Worm (Caenorhabditis elegans) whole organism, L1 larva: ENCODE measurements around the gene C16A3.5.

ENCODE experiments used
- blmp-1 ChIP-seq: fragments of 150-350 bp; optimal IDR thresholded peaks from 2 replicates; lab custom pipeline; 2014; ENCODE audit warnings: missing biosample characterization, missing genetic modification characterization
- ceh-63 ChIP-seq: fragments of 200-800 bp; sonication (Bioruptor generic); optimal IDR thresholded peaks from 2 replicates; lab custom pipeline; 2018; ENCODE audit warnings: mild to moderate bottlenecking, missing genetic modification characterization, missing compliant biosample characterization
- ceh-90 ChIP-seq: sonication (generic microtip); optimal IDR thresholded peaks from 2 replicates; lab custom pipeline; 2016; ENCODE audit warnings: missing genetic modification characterization, missing compliant biosample characterization
- dpl-1 ChIP-seq, 3 experiments: fragments of 150-350 bp in 2 of 3; sonication (generic microtip) in 1 of 3; optimal IDR thresholded peaks; 2 replicates each; lab custom pipeline; 2014 to 2017; ENCODE audit warnings: missing biosample characterization in 3 of 3, missing genetic modification characterization in 3 of 3, missing genetic modification reagents in 3 of 3
- efl-1 ChIP-seq, 4 experiments: fragments of 150-350 bp; optimal IDR thresholded peaks in 3 of 4; peaks in 1 of 4; 1 replicate in 1 of 4; 2 replicates in 3 of 4; lab custom pipeline; 2014; ENCODE audit warnings: missing biosample characterization in 2 of 4, missing genetic modification characterization in 2 of 4, missing genetic modification reagents in 2 of 4
- egl-13 ChIP-seq: sonication (generic microtip); optimal IDR thresholded peaks from 2 replicates; lab custom pipeline; 2016; ENCODE audit warnings: missing genotype, missing genetic modification reagents, missing genetic modification characterization, missing compliant biosample characterization
- egl-27 ChIP-seq, 2 experiments: fragments of 150-350 bp in 1 of 2; sonication (generic microtip); optimal IDR thresholded peaks; 3 replicates each; lab custom pipeline; 2017 to 2018; ENCODE audit warnings: missing biosample characterization in 2 of 2, missing genetic modification characterization in 2 of 2, missing genetic modification reagents in 2 of 2
- elt-2 ChIP-seq: sonication (generic microtip); optimal IDR thresholded peaks from 2 replicates; lab custom pipeline; 2016; ENCODE audit warnings: missing genetic modification characterization, mild to moderate bottlenecking, inconsistent platforms, missing compliant biosample characterization, missing genetic modification reagents
- elt-3 ChIP-seq, 6 experiments: fragments of 150-350 bp in 1 of 6; sonication (generic microtip); optimal IDR thresholded peaks; 2 replicates each; lab custom pipeline; 2017 to 2018; ENCODE audit warnings: missing biosample characterization in 6 of 6, missing genetic modification characterization in 6 of 6, inconsistent platforms in 1 of 6
- ets-5 ChIP-seq: fragments of 200-800 bp; sonication (Bioruptor generic); IDR thresholded peaks from 2 replicates; pipeline ENCODE4 v1.3.6; 2022; ENCODE audit warnings: missing genetic modification characterization, missing compliant biosample characterization
- fkh-10 ChIP-seq: sonication (generic microtip); optimal IDR thresholded peaks from 2 replicates; lab custom pipeline; 2017; ENCODE audit warnings: missing biosample characterization, missing genetic modification reagents, missing genetic modification characterization
- fos-1 ChIP-seq: fragments of 150-350 bp; optimal IDR thresholded peaks from 2 replicates; lab custom pipeline; 2014; ENCODE audit warnings: missing biosample characterization, missing genetic modification characterization
- grh-1 ChIP-seq: fragments of 200-800 bp; sonication (Bioruptor generic); IDR thresholded peaks from 2 replicates; pipeline ENCODE4 v1.3.6; 2022; ENCODE audit warnings: missing genetic modification reagents, missing genetic modification characterization, missing compliant biosample characterization
- hpl-2 ChIP-seq: fragments of 150-350 bp; optimal IDR thresholded peaks from 2 replicates; lab custom pipeline; 2014; ENCODE audit warnings: missing biosample characterization, missing genetic modification reagents, missing genetic modification characterization
- irx-1 ChIP-seq: sonication (generic microtip); optimal IDR thresholded peaks from 2 replicates; lab custom pipeline; 2016; ENCODE audit warnings: missing genetic modification characterization, missing compliant biosample characterization
- jun-1 ChIP-seq: fragments of 150-350 bp; optimal IDR thresholded peaks from 2 replicates; lab custom pipeline; 2014; ENCODE audit warnings: missing biosample characterization, missing genetic modification reagents, missing genetic modification characterization
- lin-13 ChIP-seq: fragments of 150-350 bp; optimal IDR thresholded peaks from 2 replicates; lab custom pipeline; 2014; ENCODE audit warnings: missing biosample characterization, missing genetic modification reagents, missing genetic modification characterization
- lin-14 ChIP-seq: fragments of 200-800 bp; sonication (Bioruptor generic); optimal IDR thresholded peaks from 2 replicates; lab custom pipeline; 2018; ENCODE audit warnings: mild to moderate bottlenecking, missing genetic modification characterization, moderate library complexity, missing compliant biosample characterization
- lin-15B ChIP-seq: fragments of 150-350 bp; sonication (generic microtip); optimal IDR thresholded peaks from 3 replicates; lab custom pipeline; 2014; ENCODE audit warnings: missing biosample characterization, missing genetic modification characterization
- lin-35 ChIP-seq, 2 experiments: fragments of 150-350 bp; optimal IDR thresholded peaks; 2 replicates each; lab custom pipeline; 2014; ENCODE audit warnings: missing biosample characterization in 2 of 2, missing genetic modification characterization in 2 of 2, missing genetic modification reagents in 2 of 2
- lir-3 ChIP-seq: sonication (generic microtip); optimal IDR thresholded peaks from 2 replicates; lab custom pipeline; 2016; ENCODE audit warnings: mild to moderate bottlenecking, missing genetic modification characterization, moderate library complexity, missing compliant biosample characterization; ENCODE audit not compliant: poor library complexity
- mdl-1 ChIP-seq, 2 experiments: fragments of 150-350 bp; optimal IDR thresholded peaks; 2 replicates each; lab custom pipeline; 2014 to 2017; ENCODE audit warnings: missing biosample characterization in 2 of 2, missing genetic modification characterization in 2 of 2, inconsistent platforms in 1 of 2
- mef-2 ChIP-seq: fragments of 150-350 bp; optimal IDR thresholded peaks from 2 replicates; lab custom pipeline; 2014; ENCODE audit warnings: missing biosample characterization, missing genetic modification characterization
- nhr-11 ChIP-seq: fragments of 150-350 bp; optimal IDR thresholded peaks from 2 replicates; lab custom pipeline; 2014; ENCODE audit warnings: missing biosample characterization, missing genetic modification characterization
- nhr-19 ChIP-seq: fragments of 200-800 bp; sonication (Bioruptor generic); conservative IDR thresholded peaks from 2 replicates; pipeline ENCODE4 v1.3.6; 2022; ENCODE audit warnings: missing genetic modification characterization, missing compliant biosample characterization
- nhr-237 ChIP-seq: fragments of 150-350 bp; optimal IDR thresholded peaks from 2 replicates; lab custom pipeline; 2014; ENCODE audit warnings: missing biosample characterization, missing genetic modification characterization
- nhr-85 ChIP-seq: sonication (generic microtip); peaks from one replicate; lab custom pipeline; 2016; ENCODE audit warnings: missing genetic modification characterization, inconsistent platforms, missing compliant biosample characterization
- pag-3 ChIP-seq: sonication (generic microtip); optimal IDR thresholded peaks from 2 replicates; lab custom pipeline; 2017; ENCODE audit warnings: missing genetic modification characterization, mild to moderate bottlenecking, missing compliant biosample characterization, antibody characterized with exemption, borderline replicate concordance; ENCODE audit not compliant: insufficient read depth
- skn-1 ChIP-seq: fragments of 150-350 bp; optimal IDR thresholded peaks from 2 replicates; lab custom pipeline; 2014; ENCODE audit warnings: missing biosample characterization, missing genetic modification characterization
- snpc-4 ChIP-seq: fragments of 150-350 bp; optimal IDR thresholded peaks from 2 replicates; lab custom pipeline; 2014; ENCODE audit warnings: missing biosample characterization, missing genetic modification characterization
- sox-4 ChIP-seq: sonication (generic microtip); optimal IDR thresholded peaks from 2 replicates; lab custom pipeline; 2016; ENCODE audit warnings: missing genetic modification characterization, missing compliant biosample characterization
- sup-37 ChIP-seq: fragments of 200-800 bp; sonication (Bioruptor generic); optimal IDR thresholded peaks from 2 replicates; lab custom pipeline; 2018; ENCODE audit warnings: mild to moderate bottlenecking, missing genetic modification characterization, missing compliant biosample characterization
- unc-130 ChIP-seq: fragments of 150-350 bp; optimal IDR thresholded peaks from 2 replicates; lab custom pipeline; 2017; ENCODE audit warnings: missing biosample characterization, missing genetic modification characterization, inconsistent platforms
- unc-30 ChIP-seq: sonication (generic microtip); optimal IDR thresholded peaks from 2 replicates; lab custom pipeline; 2017; ENCODE audit warnings: missing biosample characterization, missing genetic modification characterization
- unc-62 ChIP-seq: fragments of 150-350 bp; optimal IDR thresholded peaks from 2 replicates; lab custom pipeline; 2014; ENCODE audit warnings: missing biosample characterization, missing genetic modification reagents, missing genetic modification characterization
- vab-15 ChIP-seq: sonication (generic microtip); optimal IDR thresholded peaks from 2 replicates; lab custom pipeline; 2017; ENCODE audit warnings: missing genotype, mild to moderate bottlenecking, missing genetic modification characterization, missing compliant biosample characterization
- xbp-1 ChIP-seq: sonication (generic microtip); optimal IDR thresholded peaks from 2 replicates; lab custom pipeline; 2016; ENCODE audit warnings: missing genetic modification characterization, missing compliant biosample characterization
- zip-4 ChIP-seq: fragments of 200-800 bp; sonication (Bioruptor generic); optimal IDR thresholded peaks from 2 replicates; lab custom pipeline; 2018; ENCODE audit warnings: mild to moderate bottlenecking, missing genetic modification characterization, moderate library complexity, missing compliant biosample characterization
- ztf-4 ChIP-seq: fragments of 150-350 bp; optimal IDR thresholded peaks from 2 replicates; lab custom pipeline; 2014; ENCODE audit warnings: missing biosample characterization, missing genetic modification characterization

The C16A3.5 gene

ce11 chrIII:6380472-6380871 lies at the start of gene C16A3.5:
Gene C16A3.5 (plus strand): TSS chrIII:6380772.
- TF ChIP-seq vab-15 (tag; lab: Kevin White, UChicago) (no peak), pag-3 (tag; lab: Kevin White, UChicago) (no peak), blmp-1 (tag; lab: Kevin White, UChicago) (no peak), jun-1 (tag; lab: Kevin White, UChicago) (no peak), nhr-85 (tag; lab: Kevin White, UChicago) (no peak), skn-1 (tag; lab: Kevin White, UChicago) (no peak), elt-2 (tag; lab: Kevin White, UChicago) (no peak), snpc-4 (tag; lab: Kevin White, UChicago) (no peak), zip-4 (no peak), dpl-1 (GFP tag; optimal IDR thresholded peaks at IDR 0.05; lab: Kevin White, UChicago) (no peak)
- TF ChIP-seq, all 84 proteins: peak for 0

ce11 chrIII:6331211-6331782 lies 49.3 kb upstream of the C16A3.5 start, which contains the start of gene C56G2.4:
Gene C56G2.4 (plus strand): TSS chrIII:6331732.
- no peak for TF ChIP-seq efl-1 (optimal IDR thresholded peaks at IDR 0.05; lab: Kevin White, UChicago)
- TF ChIP-seq efl-1 (GFP tag; optimal IDR thresholded peaks at IDR 0.05 in 1 of 2; lab: Kevin White, UChicago), result peak in 1 of 2 experiments; percentile 25
- no peak for TF ChIP-seq nhr-19 (GFP tag; lab: Robert Waterston, UW)
- peak; percentile 4 for TF ChIP-seq lin-14 (GFP tag; lab: Kevin White, UChicago)
- peak; percentile 42 for TF ChIP-seq fkh-10 (GFP tag; lab: Kevin White, UChicago)

DNA sequence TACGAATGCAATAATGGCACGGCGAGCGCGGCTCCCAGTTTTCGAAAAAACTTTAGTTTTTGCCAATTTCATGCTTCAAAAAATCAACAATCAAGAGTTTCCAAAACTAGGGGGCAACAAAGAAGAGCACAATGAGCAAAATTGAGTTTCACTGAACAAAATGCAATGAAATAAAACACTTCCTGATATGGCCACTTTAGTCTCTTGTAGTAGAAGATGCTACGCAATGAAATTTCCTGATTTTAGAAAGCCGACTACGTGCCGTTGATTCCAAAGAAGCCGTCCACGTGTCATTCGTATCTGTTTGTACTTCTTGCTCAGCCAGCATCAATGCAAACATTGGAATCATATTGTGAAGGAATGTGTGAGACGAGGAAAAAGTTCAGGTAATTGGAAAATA lies 46.2 kb upstream of the C16A3.5 start:
- TF ChIP-seq irx-1 (no peak), unc-130 (tag; lab: Kevin White, UChicago) (no peak), ceh-63 (no peak), lin-15B (tag; lab: Kevin White, UChicago) (no peak), mdl-1 (tag; optimal IDR thresholded peaks at IDR 0.05; lab: Kevin White, UChicago) (no peak), unc-62 (GFP tag; lab: Kevin White, UChicago) (no peak), lin-14 (GFP tag; lab: Kevin White, UChicago) (peak; percentile 23), ztf-4 (tag; lab: Kevin White, UChicago) (no peak), fkh-10 (GFP tag; lab: Kevin White, UChicago) (peak; percentile 71)

- peak; percentile 88 for TF ChIP-seq nhr-85 (tag; lab: Kevin White, UChicago)
- TF ChIP-seq, all 84 proteins: peak for 1; not testable (repeated sequence) for 83
These were observed 42.8 kb upstream of the C16A3.5 start for ce11 chrIII:6337730-6338129.

DNA sequence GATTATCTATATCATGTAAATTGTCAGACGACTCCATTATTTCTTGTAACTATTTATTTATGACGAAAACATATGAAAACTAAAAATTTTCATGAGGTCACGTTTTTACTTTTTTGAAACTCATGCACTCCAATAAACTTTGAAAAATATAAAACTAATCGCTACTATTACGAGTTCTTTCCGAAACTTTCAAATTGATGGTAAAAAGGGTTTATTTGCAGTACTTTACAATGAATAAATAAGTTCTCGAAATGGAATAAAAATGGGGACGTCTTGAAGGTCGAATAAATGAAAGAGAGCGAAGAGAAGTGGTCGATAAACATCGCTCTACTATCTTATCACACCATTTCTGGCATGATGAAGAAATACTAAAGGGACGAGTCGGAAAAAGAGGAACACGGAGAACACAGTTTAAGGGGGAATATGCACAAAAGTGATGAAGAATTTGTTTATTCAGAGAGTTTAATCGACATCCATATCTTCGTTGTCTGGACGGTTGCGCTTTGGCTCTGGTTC lies 40.6 kb upstream of the C16A3.5 start, which contains the start of gene let-767:
let-767 (minus strand) TSS at position 51 of the 516 bp plus-strand sequence.
- TF ChIP-seq mdl-1 (tag; optimal IDR thresholded peaks at IDR 0.05; lab: Kevin White, UChicago), result no peak
- TF ChIP-seq elt-3 (tag; optimal IDR thresholded peaks at IDR 0.05; lab: Kevin White, UChicago), result peak in 1 of 6 experiments; percentile 61

ce11 chrIII:6341878-6342453 lies 38.6 kb upstream of the C16A3.5 start, which contains the start of gene rpn-13:
Gene rpn-13 (minus strand): TSS chrIII:6341928.
- TF ChIP-seq grh-1 (GFP tag; lab: Robert Waterston, UW) (no peak), hpl-2 (GFP tag; lab: Kevin White, UChicago) (no peak), fos-1 (tag; lab: Kevin White, UChicago) (peak; percentile 49), blmp-1 (tag; lab: Kevin White, UChicago) (peak; percentile 35), unc-30 (tag; lab: Kevin White, UChicago) (no peak), sox-4 (no peak), lir-3 (tag; lab: Kevin White, UChicago) (no peak), xbp-1 (tag; lab: Kevin White, UChicago) (peak; percentile 41), lin-15B (tag; lab: Kevin White, UChicago) (no peak), ztf-4 (tag; lab: Kevin White, UChicago) (no peak), egl-27 (tag; optimal IDR thresholded peaks at IDR 0.05; lab: Kevin White, UChicago) (no peak), pag-3 (tag; lab: Kevin White, UChicago) (no peak), egl-13 (tag; lab: Kevin White, UChicago) (no peak), ceh-90 (no peak), lin-35 (GFP tag; optimal IDR thresholded peaks at IDR 0.05; lab: Kevin White, UChicago) (peak; percentile 70 to 83), lin-13 (peak; percentile 28), sup-37 (GFP tag; lab: Kevin White, UChicago) (no peak), mef-2 (tag; lab: Kevin White, UChicago) (no peak), ets-5 (GFP tag; lab: Robert Waterston, UW) (no peak), nhr-237 (tag; lab: Kevin White, UChicago) (no peak), nhr-11 (tag; lab: Kevin White, UChicago) (no peak)
